Worm (Caenorhabditis elegans) whole organism, dauer: ENCODE results near the gene F53C3.7.

Source experiments
- unc-62 ChIP-seq: sonication (generic microtip); optimal IDR thresholded peaks from 2 replicates; lab custom pipeline; 2017; ENCODE audit warnings: missing biosample characterization, missing genetic modification reagents, missing genetic modification characterization

F53C3.7 gene

ce11 chrII:3894755-3895154 is at the start of gene F53C3.7:
Gene F53C3.7, plus strand, starts transcription at chrII:3895055.
- TF ChIP-seq unc-62, result no peak

- TF ChIP-seq unc-62, result no peak
Observed at ce11 chrII:3846028-3846427, 48.8 kb upstream of the F53C3.7 start, which contains the start of gene C17A2.2. Gene C17A2.2, plus strand, starts transcription at chrII:3846328.

- TF ChIP-seq unc-62, result no peak
Observed at ce11 chrII:3850655-3851054, 44.2 kb upstream of the F53C3.7 start, which contains the start of gene nhr-72. Gene nhr-72, minus strand, starts transcription at chrII:3850755.

- TF ChIP-seq unc-62, result no peak
Observed at ce11 chrII:3852654-3853053, 42.2 kb upstream of the F53C3.7 start, which contains the start of gene nhr-257. Gene nhr-257, plus strand, starts transcription at chrII:3852954.

ce11 chrII:3860826-3861225 is 34.0 kb upstream of the F53C3.7 start, which contains the start of gene oac-11:
Gene oac-11, minus strand, starts transcription at chrII:3860926.
- no peak for TF ChIP-seq unc-62

- TF ChIP-seq unc-62, result no peak
Observed at ce11 chrII:3862053-3862452, 32.8 kb upstream of the F53C3.7 start.

- no peak for TF ChIP-seq unc-62
Observed at ce11 chrII:3864652-3865051, 30.2 kb upstream of the F53C3.7 start, which contains the start of gene nhr-261. Gene nhr-261, minus strand, starts transcription at chrII:3864752.

ce11 chrII:3869601-3870000 is 25.3 kb upstream of the F53C3.7 start, which contains the start of gene oac-10:
Gene oac-10, plus strand, starts transcription at chrII:3869901.
- TF ChIP-seq unc-62, result no peak

ce11 chrII:3877127-3877526 is 17.7 kb upstream of the F53C3.7 start, which contains the start of gene nep-3:
Gene nep-3, minus strand, starts transcription at chrII:3877227.
- TF ChIP-seq unc-62, result no peak

ce11 chrII:3877874-3878273 is 17.0 kb upstream of the F53C3.7 start, which contains the start of gene sdz-7:
Gene sdz-7, minus strand, starts transcription at chrII:3877974.
- TF ChIP-seq unc-62, result no peak

- no peak for TF ChIP-seq unc-62
Observed at ce11 chrII:3878330-3878729, 16.5 kb upstream of the F53C3.7 start, which contains the start of gene srh-250. Gene srh-250, plus strand, starts transcription at chrII:3878630.

- TF ChIP-seq unc-62, result no peak
Observed at ce11 chrII:3879945-3880344, 14.9 kb upstream of the F53C3.7 start, which contains the start of gene nhr-166. Gene nhr-166, plus strand, starts transcription at chrII:3880245.

ce11 chrII:3891124-3891523 is 3.7 kb upstream of the F53C3.7 start, which contains the start of gene F53C3.8:
Gene F53C3.8, plus strand, starts transcription at chrII:3891424.
- TF ChIP-seq unc-62, result no peak

ce11 chrII:3893911-3894310 is 944 bp upstream of the F53C3.7 start:
- TF ChIP-seq unc-62, result no peak

ce11 chrII:3896920-3897319 is 2.1 kb downstream of the F53C3.7 start:
- TF ChIP-seq unc-62, result no peak

ce11 chrII:3897758-3898494 is 3.1 kb downstream of the F53C3.7 start, which contains the start of gene F53C3.6:
Gene F53C3.6, plus strand, starts transcription at chrII:3898142.
- no peak for TF ChIP-seq unc-62

ce11 chrII:3901108-3901507 is 6.3 kb downstream of the F53C3.7 start, which contains the start of gene F53C3.4:
Gene F53C3.4, plus strand, starts transcription at chrII:3901408.
- TF ChIP-seq unc-62, result no peak

ce11 chrII:3902798-3903197 is 7.9 kb downstream of the F53C3.7 start, which contains the start of gene F53C3.3:
Gene F53C3.3, plus strand, starts transcription at chrII:3902856.
- TF ChIP-seq unc-62, result no peak
